Worm (Caenorhabditis elegans) whole organism, L4 larva: Measurements from ENCODE around the gene txt-13.

Experiments used
- F44E2.7 ChIP-seq: fragments of 200-800 bp; sonication (Bioruptor generic); IDR thresholded peaks from 2 replicates; pipeline ENCODE4 v2.1.2; 2022; ENCODE audit warnings: missing genetic modification characterization, missing compliant biosample characterization
- T20F7.1 ChIP-seq: fragments of 200-800 bp; sonication (Bioruptor generic); optimal IDR thresholded peaks from 2 replicates; lab custom pipeline; 2018; ENCODE audit warnings: mild to moderate bottlenecking, missing genetic modification characterization, missing compliant biosample characterization
- Y5F2A.4 ChIP-seq: fragments of 200-800 bp; sonication (Bioruptor generic); optimal IDR thresholded peaks from 2 replicates; lab custom pipeline; 2018; ENCODE audit warnings: mild to moderate bottlenecking, missing genetic modification characterization, missing compliant biosample characterization
- aha-1 ChIP-seq: fragments of 150-350 bp; peaks from one replicate; lab custom pipeline; 2014; ENCODE audit warnings: missing biosample characterization, missing genetic modification characterization
- ama-1 ChIP-seq: fragments of 150-350 bp; optimal IDR thresholded peaks from 2 replicates; lab custom pipeline; 2014; ENCODE audit warnings: inconsistent platforms, mixed read lengths
- arid-1 ChIP-seq: fragments of 200-800 bp; sonication (Bioruptor generic); conservative IDR thresholded peaks from 2 replicates; pipeline ENCODE4 v1.3.6; 2022; ENCODE audit warnings: missing genetic modification reagents, missing genetic modification characterization, missing compliant biosample characterization
- ceh-62 ChIP-seq: sonication (generic microtip); optimal IDR thresholded peaks from 2 replicates; lab custom pipeline; 2017; ENCODE audit warnings: missing biosample characterization, missing genetic modification characterization
- daf-16 ChIP-seq, 3 experiments: sonication (generic microtip); optimal IDR thresholded peaks; 2 replicates each; lab custom pipeline; 2016 to 2017; ENCODE audit warnings: missing genetic modification characterization in 3 of 3, missing genetic modification reagents in 3 of 3, mild to moderate bottlenecking in 2 of 3, missing compliant biosample characterization in 2 of 3, missing biosample characterization in 1 of 3, moderate library complexity in 1 of 3
- daf-8 ChIP-seq: fragments of 200-800 bp; sonication (Bioruptor generic); IDR thresholded peaks from 2 replicates; pipeline ENCODE4 v1.3.6; 2022; ENCODE audit warnings: missing genetic modification characterization, missing compliant biosample characterization
- dmd-8 ChIP-seq: fragments of 200-800 bp; sonication (Bioruptor generic); IDR thresholded peaks from 2 replicates; pipeline ENCODE4 v1.3.6; 2022; ENCODE audit warnings: missing genetic modification characterization, missing compliant biosample characterization
- duxl-1 ChIP-seq: sonication (generic microtip); optimal IDR thresholded peaks from 2 replicates; lab custom pipeline; 2016; ENCODE audit warnings: mild to moderate bottlenecking, missing genetic modification characterization, moderate library complexity, missing compliant biosample characterization; ENCODE audit not compliant: poor library complexity
- egl-27 ChIP-seq: sonication (generic microtip); optimal IDR thresholded peaks from 3 replicates; lab custom pipeline; 2017; ENCODE audit warnings: missing biosample characterization, missing genetic modification reagents, missing genetic modification characterization
- gei-8 ChIP-seq: fragments of 200-800 bp; sonication (Bioruptor generic); optimal IDR thresholded peaks from 2 replicates; lab custom pipeline; 2018; ENCODE audit warnings: mild to moderate bottlenecking, missing genetic modification characterization, missing compliant biosample characterization
- hif-1 ChIP-seq, 2 experiments: sonication (generic microtip); optimal IDR thresholded peaks; 2 replicates each; lab custom pipeline; 2016 to 2017; ENCODE audit warnings: missing compliant biosample characterization in 2 of 2, missing genetic modification characterization in 2 of 2, missing genetic modification reagents in 2 of 2, missing genotype in 2 of 2, mild to moderate bottlenecking in 1 of 2
- hlh-30 ChIP-seq: sonication (generic microtip); optimal IDR thresholded peaks from 2 replicates; lab custom pipeline; 2017; ENCODE audit warnings: antibody characterized with exemption, mild to moderate bottlenecking, missing genetic modification characterization, missing compliant biosample characterization; ENCODE audit not compliant: insufficient read depth
- hmg-1.1 ChIP-seq: fragments of 200-800 bp; sonication (Bioruptor generic); IDR thresholded peaks from 2 replicates; pipeline ENCODE4 v1.3.6; 2022; ENCODE audit warnings: missing genetic modification reagents, missing genetic modification characterization, missing compliant biosample characterization
- jun-1 ChIP-seq: fragments of 150-350 bp; optimal IDR thresholded peaks from 2 replicates; lab custom pipeline; 2014; ENCODE audit warnings: missing biosample characterization, missing genetic modification reagents, missing genetic modification characterization
- lin-1 ChIP-seq: fragments of 200-800 bp; sonication (Bioruptor generic); IDR thresholded peaks from 2 replicates; pipeline ENCODE4 v1.3.6; 2022; ENCODE audit warnings: missing genetic modification reagents, missing genetic modification characterization, missing compliant biosample characterization
- lin-39 ChIP-seq: fragments of 150-350 bp; optimal IDR thresholded peaks from 2 replicates; lab custom pipeline; 2014; ENCODE audit warnings: missing biosample characterization, missing genetic modification reagents, missing genetic modification characterization
- lir-3 ChIP-seq: sonication (generic microtip); optimal IDR thresholded peaks from 2 replicates; lab custom pipeline; 2016; ENCODE audit warnings: mild to moderate bottlenecking, missing genetic modification characterization, missing compliant biosample characterization
- lsy-2 ChIP-seq, 2 experiments: fragments of 150-350 bp in 1 of 2; sonication (generic microtip) in 1 of 2; optimal IDR thresholded peaks; 2 replicates each; lab custom pipeline; 2014 to 2017; ENCODE audit warnings: missing biosample characterization in 2 of 2, missing genetic modification characterization in 2 of 2
- madf-5 ChIP-seq, 2 experiments: fragments of 200-800 bp; sonication (Bioruptor generic); IDR thresholded peaks; 2 replicates each; pipeline ENCODE4 v1.3.6; 2022; ENCODE audit warnings: missing compliant biosample characterization in 2 of 2, missing genetic modification characterization in 2 of 2
- madf-9 ChIP-seq: fragments of 200-800 bp; sonication (Bioruptor generic); conservative IDR thresholded peaks from 2 replicates; pipeline ENCODE4 v1.3.6; 2022; ENCODE audit warnings: missing genetic modification reagents, missing genetic modification characterization, missing compliant biosample characterization
- mdl-1 ChIP-seq, 2 experiments: fragments of 150-350 bp in 1 of 2; sonication (generic microtip) in 1 of 2; optimal IDR thresholded peaks; 2 replicates each; lab custom pipeline; 2014 to 2017; ENCODE audit warnings: missing biosample characterization in 2 of 2, missing genetic modification characterization in 2 of 2
- mdt-29 ChIP-seq: fragments of 200-800 bp; sonication (Bioruptor generic); IDR thresholded peaks from 2 replicates; pipeline ENCODE4 v1.3.6; 2022; ENCODE audit warnings: missing genetic modification reagents, missing genetic modification characterization, missing compliant biosample characterization
- mep-1 ChIP-seq: fragments of 150-350 bp; sonication (generic microtip); optimal IDR thresholded peaks from 3 replicates; lab custom pipeline; 2014; ENCODE audit warnings: missing biosample characterization, missing genetic modification characterization
- mxl-2 ChIP-seq: fragments of 200-800 bp; sonication (Bioruptor generic); conservative IDR thresholded peaks from 2 replicates; pipeline ENCODE4 v1.3.6; 2022; ENCODE audit warnings: missing genetic modification reagents, missing genetic modification characterization, missing compliant biosample characterization
- nhr-11 ChIP-seq: fragments of 150-350 bp; optimal IDR thresholded peaks from 2 replicates; lab custom pipeline; 2014; ENCODE audit warnings: missing biosample characterization, missing genetic modification characterization
- nhr-111 ChIP-seq: fragments of 200-800 bp; sonication (Bioruptor generic); optimal IDR thresholded peaks from 2 replicates; lab custom pipeline; 2018; ENCODE audit warnings: mild to moderate bottlenecking, missing genetic modification characterization, missing compliant biosample characterization
- nhr-237 ChIP-seq: sonication (generic microtip); optimal IDR thresholded peaks from 2 replicates; lab custom pipeline; 2017; ENCODE audit warnings: missing biosample characterization, missing genetic modification characterization
- nhr-28 ChIP-seq: fragments of 150-350 bp; optimal IDR thresholded peaks from 2 replicates; lab custom pipeline; 2014; ENCODE audit warnings: missing biosample characterization, missing genetic modification characterization
- nhr-77 ChIP-seq: fragments of 150-350 bp; optimal IDR thresholded peaks from 2 replicates; lab custom pipeline; 2014; ENCODE audit warnings: missing biosample characterization, missing genetic modification characterization
- pqm-1 ChIP-seq: sonication (generic microtip); optimal IDR thresholded peaks from 2 replicates; lab custom pipeline; 2017; ENCODE audit warnings: missing biosample characterization, missing genetic modification characterization
- rbr-2 ChIP-seq: sonication (generic microtip); optimal IDR thresholded peaks from 2 replicates; lab custom pipeline; 2016; ENCODE audit warnings: missing genotype, missing genetic modification characterization, missing compliant biosample characterization
- sdz-12 ChIP-seq: fragments of 200-800 bp; sonication (Bioruptor generic); optimal IDR thresholded peaks from 2 replicates; lab custom pipeline; 2018; ENCODE audit warnings: mild to moderate bottlenecking, missing genetic modification characterization, missing compliant biosample characterization
- set-16 ChIP-seq: fragments of 200-800 bp; sonication (Bioruptor generic); IDR thresholded peaks from 2 replicates; pipeline ENCODE4 v1.3.6; 2022; ENCODE audit warnings: missing genetic modification reagents, missing genetic modification characterization, missing compliant biosample characterization
- skn-1 ChIP-seq: fragments of 150-350 bp; optimal IDR thresholded peaks from 2 replicates; lab custom pipeline; 2014; ENCODE audit warnings: missing biosample characterization, missing genetic modification characterization
- snpc-1.2 ChIP-seq: fragments of 200-800 bp; sonication (Bioruptor generic); IDR thresholded peaks from 2 replicates; pipeline ENCODE4 v1.3.6; 2022; ENCODE audit warnings: missing genetic modification reagents, missing genetic modification characterization, missing compliant biosample characterization
- unc-62 ChIP-seq, 3 experiments: fragments of 150-350 bp in 1 of 3; sonication (generic microtip); optimal IDR thresholded peaks in 2 of 3; peaks in 1 of 3; 1 replicate in 1 of 3; 2 replicates in 2 of 3; lab custom pipeline; 2014 to 2017; ENCODE audit warnings: missing biosample characterization in 3 of 3, missing genetic modification characterization in 3 of 3, missing genetic modification reagents in 3 of 3, missing genotype in 1 of 3
- zfp-2 ChIP-seq: sonication (generic microtip); optimal IDR thresholded peaks from 2 replicates; lab custom pipeline; 2016; ENCODE audit warnings: mild to moderate bottlenecking, missing genetic modification characterization, missing compliant biosample characterization
- zfp-3 ChIP-seq: fragments of 200-800 bp; sonication (Bioruptor generic); conservative IDR thresholded peaks from 2 replicates; pipeline ENCODE4 v1.3.6; 2022; ENCODE audit warnings: missing genetic modification reagents, missing genetic modification characterization, missing compliant biosample characterization

Gene txt-13

DNA sequence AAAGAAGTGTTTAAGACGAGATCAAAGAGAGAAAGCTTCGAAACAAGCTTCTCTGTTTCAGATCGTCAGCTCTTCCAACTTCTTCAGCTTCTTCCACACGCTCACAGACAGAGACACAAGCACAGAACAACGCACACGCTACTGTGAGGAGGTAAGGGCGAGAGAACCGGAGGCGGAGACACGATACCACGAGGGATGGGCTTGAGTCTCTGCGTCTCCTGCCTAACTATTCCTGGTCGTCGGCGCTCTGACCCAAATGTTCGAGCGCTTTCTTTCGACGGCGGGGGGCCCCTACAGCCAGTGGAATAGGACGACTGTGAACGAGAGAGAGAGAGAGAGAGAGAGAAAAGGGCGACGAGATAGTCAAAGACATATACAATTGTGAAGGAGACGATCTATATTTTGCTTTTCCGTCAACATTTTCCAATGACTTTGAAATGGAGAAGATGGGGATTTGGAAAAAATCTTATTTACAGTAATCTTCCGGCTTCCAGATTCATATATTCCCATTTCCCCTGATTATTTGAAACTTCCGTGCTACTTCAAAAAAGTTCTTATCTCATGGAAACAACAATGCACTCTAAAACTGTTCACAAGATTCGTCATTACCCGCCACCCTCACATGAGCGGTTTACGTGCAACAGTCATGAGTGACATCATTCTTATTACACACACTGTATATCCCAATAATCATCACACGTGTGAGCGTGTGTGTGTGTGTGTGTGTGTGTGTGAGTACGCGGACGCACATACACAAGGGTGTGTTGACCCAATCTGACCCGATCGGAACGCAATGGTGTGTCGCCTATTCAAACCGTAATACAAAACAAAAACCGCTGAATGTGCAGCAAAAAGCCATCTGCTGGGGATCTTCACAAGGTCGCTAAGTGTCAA is 21.4 kb upstream of the txt-13 start (continued):
- peak; percentile 89 to 95 for TF ChIP-seq mdl-1 (tag; optimal IDR thresholded peaks at IDR 0.05; lab: Kevin White, UChicago)
- no peak for TF ChIP-seq F44E2.7 (GFP tag; lab: Robert Waterston, UW)
- TF ChIP-seq gei-8 (GFP tag; lab: Kevin White, UChicago): no peak
- TF ChIP-seq nhr-111: no peak
- no peak for TF ChIP-seq skn-1
- peak; percentile 97 for TF ChIP-seq ama-1 (lab: Kevin White, UChicago)
- peak; percentile 4 for TF ChIP-seq duxl-1 (tag; lab: Kevin White, UChicago)
- no peak for TF ChIP-seq pqm-1 (tag; lab: Kevin White, UChicago)
- TF ChIP-seq egl-27: no peak
- peak; percentile 100 for TF ChIP-seq aha-1 (tag; lab: Kevin White, UChicago)
- TF ChIP-seq nhr-77 (tag; lab: Kevin White, UChicago): peak; percentile 49
- no peak for TF ChIP-seq nhr-237
- no peak for TF ChIP-seq daf-8 (GFP tag; lab: Robert Waterston, UW)
- TF ChIP-seq T20F7.1 (GFP tag; lab: Kevin White, UChicago): peak; percentile 66
- TF ChIP-seq hlh-30 (tag; lab: Kevin White, UChicago): peak; percentile 96

DNA sequence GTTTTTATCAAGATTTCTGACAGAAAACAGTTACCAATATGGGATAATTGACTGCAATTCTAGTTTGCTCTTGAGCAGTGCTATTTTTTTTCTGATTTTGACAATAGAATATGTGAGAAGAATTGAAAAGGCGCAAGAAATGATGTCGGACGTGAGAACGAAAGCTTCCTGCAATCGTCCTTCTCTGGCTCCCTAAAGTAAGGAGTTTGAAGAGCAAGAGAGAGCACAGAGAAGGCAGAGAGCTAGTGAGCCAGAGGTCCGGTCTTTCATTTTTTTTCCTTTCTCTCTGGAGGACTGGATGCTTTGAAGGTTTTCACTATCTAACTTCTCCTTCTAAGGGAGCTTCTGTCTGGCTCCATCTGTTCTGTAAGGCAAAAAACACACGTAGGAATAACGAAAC is 20.2 kb upstream of the txt-13 start:
- no peak for TF ChIP-seq nhr-237
- TF ChIP-seq snpc-1.2 (GFP tag; lab: Robert Waterston, UW): 0 out of 2 replicates have a peak, but pooled peaks have one; percentile 7
- peak; percentile 37; the same call in 1 of the 2 replicates for TF ChIP-seq set-16 (GFP tag; lab: Robert Waterston, UW)
- TF ChIP-seq lir-3: no peak
- no peak for TF ChIP-seq hmg-1.1 (GFP tag; lab: Robert Waterston, UW)
- no peak for TF ChIP-seq sdz-12 (GFP tag; lab: Kevin White, UChicago)
- TF ChIP-seq aha-1 (tag; lab: Kevin White, UChicago): peak; percentile 98
- TF ChIP-seq nhr-28: no peak
- TF ChIP-seq ceh-62 (tag; lab: Kevin White, UChicago): no peak
- TF ChIP-seq daf-16 (GFP tag; optimal IDR thresholded peaks at IDR 0.05; lab: Kevin White, UChicago): no peak
- peak; percentile 16 for TF ChIP-seq daf-16 (tag; optimal IDR thresholded peaks at IDR 0.05; lab: Kevin White, UChicago)
- peak; percentile 73 for TF ChIP-seq ama-1 (lab: Kevin White, UChicago)
- TF ChIP-seq lin-39 (tag; lab: Kevin White, UChicago): no peak
- no peak for TF ChIP-seq dmd-8 (GFP tag; lab: Robert Waterston, UW)
- TF ChIP-seq mdt-29 (GFP tag; lab: Robert Waterston, UW): 0 out of 2 replicates have a peak, but pooled peaks have one; percentile 36
- TF ChIP-seq nhr-11 (tag; lab: Kevin White, UChicago): no peak
- TF ChIP-seq unc-62 (GFP tag; optimal IDR thresholded peaks at IDR 0.05 in 1 of 2; lab: Kevin White, UChicago): peak in 1 of 2 experiments; percentile 84
- no peak for TF ChIP-seq unc-62 (tag; optimal IDR thresholded peaks at IDR 0.05; lab: Kevin White, UChicago)
- TF ChIP-seq lsy-2 (tag; optimal IDR thresholded peaks at IDR 0.05; lab: Kevin White, UChicago): peak in 1 of 2 experiments; percentile 27

DNA sequence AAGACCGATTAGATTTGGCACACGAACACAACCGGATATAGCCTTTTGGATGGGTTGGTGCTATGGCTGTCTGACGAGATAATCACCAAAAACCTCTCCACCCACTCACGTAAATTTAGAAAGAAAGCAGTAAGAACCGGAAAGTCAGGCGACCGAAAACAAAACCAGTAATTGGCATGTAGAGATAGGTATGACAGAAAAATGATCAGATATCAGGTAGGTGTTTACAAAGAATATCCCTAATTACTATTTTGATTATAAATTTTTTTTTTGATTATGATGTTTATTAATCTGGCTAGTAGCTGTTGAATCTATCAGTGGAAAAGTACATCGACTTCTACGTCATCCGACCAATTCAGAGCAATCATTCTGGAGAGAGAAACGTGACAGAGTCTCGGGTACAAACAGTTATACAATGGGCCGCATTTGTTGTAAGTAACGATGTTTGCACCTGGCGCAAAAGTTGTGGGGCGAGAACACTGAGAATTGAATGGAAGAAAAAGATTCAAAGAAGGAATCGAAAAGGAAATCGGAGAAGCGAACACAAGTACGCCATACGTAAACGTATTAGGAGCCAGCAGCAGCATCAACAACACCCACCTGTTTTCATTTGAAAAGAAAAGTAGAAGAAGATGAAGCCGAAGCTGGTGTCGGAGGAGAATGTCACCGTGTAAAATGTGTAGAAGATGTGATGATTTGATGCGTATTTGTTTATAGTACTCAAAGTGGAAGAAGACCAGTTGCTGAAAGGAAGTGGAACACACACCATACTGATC is 19.3 kb upstream of the txt-13 start:
- TF ChIP-seq arid-1: no peak
- TF ChIP-seq hif-1 (tag; optimal IDR thresholded peaks at IDR 0.05; lab: Kevin White, UChicago): no peak
- TF ChIP-seq jun-1: no peak
- TF ChIP-seq duxl-1 (tag; lab: Kevin White, UChicago): no peak
- TF ChIP-seq nhr-237: no peak
- TF ChIP-seq rbr-2 (tag; lab: Kevin White, UChicago): peak; percentile 14
- 0 out of 2 replicates have a peak, but pooled peaks have one; percentile 16 for TF ChIP-seq madf-9 (GFP tag; lab: Robert Waterston, UW)
- peak; percentile 31 for TF ChIP-seq mep-1 (tag; lab: Kevin White, UChicago)
- TF ChIP-seq unc-62 (GFP tag; optimal IDR thresholded peaks at IDR 0.05 in 1 of 2; lab: Kevin White, UChicago): peak in 1 of 2 experiments; percentile 91
- TF ChIP-seq unc-62 (tag; optimal IDR thresholded peaks at IDR 0.05; lab: Kevin White, UChicago): no peak
- no peak for TF ChIP-seq pqm-1 (tag; lab: Kevin White, UChicago)
- TF ChIP-seq zfp-3 (GFP tag; lab: Robert Waterston, UW): no peak
- TF ChIP-seq mxl-2 (GFP tag; lab: Robert Waterston, UW): no peak
- TF ChIP-seq hlh-30 (tag; lab: Kevin White, UChicago): peak; percentile 14
- TF ChIP-seq lin-1 (GFP tag; lab: Robert Waterston, UW): no peak
- TF ChIP-seq madf-5 (GFP tag; IDR thresholded peaks at IDR 0.05; lab: Robert Waterston, UW): 0 out of 4 replicates have a peak, but pooled peaks of 1 of the 2 experiments have one; percentile 7
- TF ChIP-seq nhr-11 (tag; lab: Kevin White, UChicago): peak; percentile 25
- peak in 1 of 2 experiments; percentile 15 for TF ChIP-seq mdl-1 (tag; optimal IDR thresholded peaks at IDR 0.05; lab: Kevin White, UChicago)
- TF ChIP-seq zfp-2: no peak
- TF ChIP-seq Y5F2A.4: no peak
- peak; percentile 79 for TF ChIP-seq ama-1 (lab: Kevin White, UChicago)
- peak; percentile 92 for TF ChIP-seq aha-1 (tag; lab: Kevin White, UChicago)
